Fruit fly (Drosophila melanogaster) whole organism, embryonic: ENCODE data around the gene I-2.

Experiments used
- Bgb ChIP-seq: fragments of 200-800 bp; sonication (Bioruptor generic); IDR thresholded peaks from 2 replicates; pipeline ENCODE4 v1.3.6; 2022; ENCODE audit warnings: missing biosample characterization, missing genetic modification characterization; ENCODE audit not compliant: partially characterized antibody
- CG11504 ChIP-seq: fragments of 200-800 bp; sonication (Bioruptor generic); optimal IDR thresholded peaks from 3 replicates; lab custom pipeline; 2019; ENCODE audit warnings: missing biosample characterization, mild to moderate bottlenecking, missing genetic modification characterization, moderate library complexity
- CG12659 ChIP-seq: fragments of 200-800 bp; sonication (Bioruptor generic); optimal IDR thresholded peaks from 3 replicates; lab custom pipeline; 2017; ENCODE audit warnings: mild to moderate bottlenecking, missing biosample characterization, missing genetic modification reagents, missing genetic modification characterization
- CG13287 ChIP-seq: fragments of 200-800 bp; sonication (Bioruptor generic); IDR thresholded peaks from 2 replicates; pipeline ENCODE4 v1.3.6; 2022; ENCODE audit warnings: missing biosample characterization, missing genetic modification characterization; ENCODE audit not compliant: partially characterized antibody
- CG13296 ChIP-seq: fragments of 200-800 bp; sonication (Bioruptor generic); optimal IDR thresholded peaks from 3 replicates; lab custom pipeline; 2018; ENCODE audit warnings: missing biosample characterization, mild to moderate bottlenecking, missing genetic modification characterization
- CG14860 ChIP-seq: fragments of 200-800 bp; sonication (Bioruptor generic); IDR thresholded peaks from 3 replicates; pipeline ENCODE4 v1.3.6; 2022; ENCODE audit warnings: missing biosample characterization, missing genetic modification characterization; ENCODE audit not compliant: partially characterized antibody
- CG1647 ChIP-seq: fragments of 200-800 bp; sonication (Bioruptor generic); optimal IDR thresholded peaks from 3 replicates; lab custom pipeline; 2016; ENCODE audit warnings: missing biosample characterization, missing genetic modification characterization
- CG16813 ChIP-seq: fragments of 200-800 bp; sonication (Bioruptor generic); IDR thresholded peaks from 3 replicates; pipeline ENCODE4 v1.3.6; 2022; ENCODE audit warnings: missing biosample characterization, missing genetic modification characterization; ENCODE audit not compliant: partially characterized antibody
- CG17328 ChIP-seq: fragments of 200-800 bp; sonication (Bioruptor generic); IDR thresholded peaks from 2 replicates; pipeline ENCODE4 v1.3.6; 2022; ENCODE audit warnings: missing biosample characterization, missing genetic modification characterization
- CG18262 ChIP-seq: fragments of 200-800 bp; optimal IDR thresholded peaks from 3 replicates; lab custom pipeline; 2019; ENCODE audit warnings: missing biosample characterization, mild to moderate bottlenecking, missing genetic modification characterization, moderate library complexity
- CG30020 ChIP-seq: fragments of 200-800 bp; optimal IDR thresholded peaks from 2 replicates; lab custom pipeline; 2019; ENCODE audit warnings: missing biosample characterization, mild to moderate bottlenecking, missing genetic modification characterization, moderate library complexity
- CG3163 ChIP-seq: fragments of 200-800 bp; sonication (Bioruptor generic); optimal IDR thresholded peaks from 3 replicates; lab custom pipeline; 2016; ENCODE audit warnings: missing biosample characterization, missing genetic modification characterization
- CG3407 ChIP-seq: fragments of 200-800 bp; sonication (Bioruptor generic); optimal IDR thresholded peaks from 2 replicates; lab custom pipeline; 2018; ENCODE audit warnings: missing biosample characterization, mild to moderate bottlenecking, missing genetic modification characterization
- CG3726 ChIP-seq: fragments of 200-800 bp; sonication (Bioruptor generic); IDR thresholded peaks from 3 replicates; pipeline ENCODE4, ENCODE4 v1.3.6; 2022; ENCODE audit warnings: missing biosample characterization, missing genetic modification characterization
- CG4404 ChIP-seq: fragments of 200-800 bp; sonication (Bioruptor generic); IDR thresholded peaks from 2 replicates; pipeline ENCODE4 v1.3.6; 2022; ENCODE audit warnings: missing biosample characterization, missing genetic modification characterization
- CG6791 ChIP-seq: fragments of 200-800 bp; sonication (Bioruptor generic); IDR thresholded peaks from 3 replicates; pipeline ENCODE4 v1.3.6; 2022; ENCODE audit warnings: missing biosample characterization, missing genetic modification characterization; ENCODE audit not compliant: partially characterized antibody
- CG9797 ChIP-seq: fragments of 200-800 bp; sonication (Bioruptor generic); optimal IDR thresholded peaks from 3 replicates; lab custom pipeline; 2018; ENCODE audit warnings: missing biosample characterization, mild to moderate bottlenecking, missing genetic modification characterization
- CHES-1-like ChIP-seq: fragments of 200-800 bp; sonication (Bioruptor generic); optimal IDR thresholded peaks from 2 replicates; lab custom pipeline; 2016; ENCODE audit warnings: missing biosample characterization, missing genetic modification characterization
- CoRest ChIP-seq: fragments of 200-800 bp; sonication (Bioruptor generic); optimal IDR thresholded peaks from 3 replicates; lab custom pipeline; 2018; ENCODE audit warnings: missing biosample characterization, mild to moderate bottlenecking, missing genetic modification characterization, moderate library complexity
- Dll ChIP-seq: fragments of 200-800 bp; sonication (Bioruptor generic); IDR thresholded peaks from 4 replicates; pipeline ENCODE4 v1.3.6; 2022; ENCODE audit warnings: missing biosample characterization, missing genetic modification characterization; ENCODE audit not compliant: partially characterized antibody
- Ets65A ChIP-seq: fragments of 200-800 bp; sonication (Bioruptor generic); peaks from one replicate; lab custom pipeline; 2016; ENCODE audit warnings: missing biosample characterization, missing genetic modification characterization
- H15 ChIP-seq: fragments of 200-800 bp; sonication (Bioruptor generic); IDR thresholded peaks from 3 replicates; pipeline ENCODE4 v1.3.6; 2022; ENCODE audit warnings: missing biosample characterization, missing genetic modification characterization
- H2.0 ChIP-seq: fragments of 200-800 bp; sonication (Bioruptor generic); IDR thresholded peaks from 2 replicates; pipeline ENCODE4 v1.3.6; 2022; ENCODE audit warnings: missing biosample characterization, missing genetic modification characterization
- HHEX ChIP-seq: fragments of 200-800 bp; sonication (Bioruptor generic); optimal IDR thresholded peaks from 3 replicates; lab custom pipeline; 2017; ENCODE audit warnings: missing biosample characterization, mild to moderate bottlenecking, missing genetic modification characterization, missing genetic modification reagents
- Jarid2 ChIP-seq: fragments of 200-800 bp; sonication (Bioruptor generic); optimal IDR thresholded peaks from 3 replicates; lab custom pipeline; 2017; ENCODE audit warnings: mild to moderate bottlenecking, missing biosample characterization, missing genetic modification reagents, missing genetic modification characterization
- Myb ChIP-seq: fragments of 200-800 bp; sonication (Bioruptor generic); optimal IDR thresholded peaks from 2 replicates; lab custom pipeline; 2016; ENCODE audit warnings: missing biosample characterization, missing genetic modification characterization
- Nf-YC ChIP-seq: fragments of 200-800 bp; optimal IDR thresholded peaks from 3 replicates; lab custom pipeline; 2019; ENCODE audit warnings: missing biosample characterization, mild to moderate bottlenecking, missing genetic modification characterization, moderate library complexity
- Spps ChIP-seq: fragments of 200-800 bp; sonication (Bioruptor generic); optimal IDR thresholded peaks from 2 replicates; lab custom pipeline; 2018; ENCODE audit warnings: missing biosample characterization, mild to moderate bottlenecking, missing genetic modification characterization
- Stat92E ChIP-seq, 3 experiments: fragments of >200 bp in 2 of 3; fragments of 200-800 bp in 1 of 3; sonication (Bioruptor generic) in 1 of 3; optimal IDR thresholded peaks; 2 replicates each; lab custom pipeline; 2017 to 2019; ENCODE audit warnings: missing biosample characterization in 3 of 3, missing genetic modification characterization in 3 of 3, mild to moderate bottlenecking in 1 of 3, moderate library complexity in 1 of 3
- ab ChIP-seq: fragments of 200-800 bp; sonication (Bioruptor generic); optimal IDR thresholded peaks from 2 replicates; lab custom pipeline; 2016; ENCODE audit warnings: missing biosample characterization, missing genetic modification characterization
- ap ChIP-seq: fragments of 200-800 bp; sonication (Bioruptor generic); IDR thresholded peaks from 2 replicates; pipeline ENCODE4 v1.3.6; 2022; ENCODE audit warnings: missing biosample characterization, missing genetic modification characterization
- ase ChIP-seq: fragments of 200-800 bp; sonication (Bioruptor generic); IDR thresholded peaks from 3 replicates; pipeline ENCODE4 v1.3.6; 2022; ENCODE audit warnings: missing biosample characterization, missing genetic modification characterization
- crc ChIP-seq: fragments of 200-800 bp; sonication (Bioruptor generic); optimal IDR thresholded peaks from 2 replicates; lab custom pipeline; 2016; ENCODE audit warnings: missing biosample characterization, missing genetic modification characterization
- ftz-f1 ChIP-seq: fragments of 200-800 bp; sonication (Bioruptor generic); optimal IDR thresholded peaks from 2 replicates; lab custom pipeline; 2016; ENCODE audit warnings: missing biosample characterization, missing genetic modification characterization
- gsb-n ChIP-seq: fragments of 200-800 bp; sonication (Bioruptor generic); optimal IDR thresholded peaks from 3 replicates; lab custom pipeline; 2018; ENCODE audit warnings: missing biosample characterization, mild to moderate bottlenecking, missing genetic modification characterization
- hkb ChIP-seq, 2 experiments: fragments of 200-800 bp in 1 of 2; fragments of >200 bp in 1 of 2; sonication (Bioruptor generic) in 1 of 2; IDR thresholded peaks in 1 of 2; optimal IDR thresholded peaks in 1 of 2; 2 replicates each; pipeline versions ENCODE4 v1.3.6 to Lab custom; 2017 to 2022; ENCODE audit warnings: missing biosample characterization in 1 of 2, missing genetic modification characterization in 1 of 2
- jing ChIP-seq: fragments of 200-800 bp; sonication (Bioruptor generic); optimal IDR thresholded peaks from 2 replicates; lab custom pipeline; 2018; ENCODE audit warnings: missing biosample characterization, mild to moderate bottlenecking, missing genetic modification characterization
- kah ChIP-seq: fragments of 200-800 bp; sonication (Bioruptor generic); optimal IDR thresholded peaks from 2 replicates; lab custom pipeline; 2018; ENCODE audit warnings: missing biosample characterization, mild to moderate bottlenecking, missing genetic modification characterization
- nom ChIP-seq: fragments of 200-800 bp; sonication (Bioruptor generic); optimal IDR thresholded peaks from 2 replicates; lab custom pipeline; 2017; ENCODE audit warnings: missing biosample characterization, missing genetic modification characterization, mild to moderate bottlenecking, moderate library complexity, missing genetic modification reagents
- org-1 ChIP-seq: fragments of 200-800 bp; sonication (Bioruptor generic); optimal IDR thresholded peaks from 2 replicates; lab custom pipeline; 2017; ENCODE audit warnings: missing biosample characterization, missing genetic modification characterization
- otp ChIP-seq: fragments of 200-800 bp; sonication (Bioruptor generic); IDR thresholded peaks from 3 replicates; pipeline ENCODE4, ENCODE4 v1.3.6; 2022; ENCODE audit warnings: missing biosample characterization, missing genetic modification characterization
- psq ChIP-seq: fragments of 200-800 bp; sonication (Bioruptor generic); optimal IDR thresholded peaks from 2 replicates; lab custom pipeline; 2017; ENCODE audit warnings: missing biosample characterization, missing genetic modification characterization
- schlank ChIP-seq: fragments of 200-800 bp; sonication (Bioruptor generic); optimal IDR thresholded peaks from 2 replicates; lab custom pipeline; 2018; ENCODE audit warnings: missing biosample characterization, mild to moderate bottlenecking, missing genetic modification characterization
- ssp ChIP-seq: fragments of 200-800 bp; sonication (Bioruptor generic); IDR thresholded peaks from 2 replicates; pipeline ENCODE4 v1.3.6; 2022; ENCODE audit warnings: missing biosample characterization, missing genetic modification characterization
- sug ChIP-seq: fragments of 200-800 bp; optimal IDR thresholded peaks from 2 replicates; lab custom pipeline; 2019; ENCODE audit warnings: missing biosample characterization, mild to moderate bottlenecking, missing genetic modification characterization, moderate library complexity
- tup ChIP-seq: fragments of 200-800 bp; sonication (Bioruptor generic); optimal IDR thresholded peaks from 2 replicates; lab custom pipeline; 2016; ENCODE audit warnings: missing biosample characterization, mild to moderate bottlenecking, missing genetic modification characterization, moderate library complexity
- tx ChIP-seq: fragments of 200-800 bp; sonication (Bioruptor generic); optimal IDR thresholded peaks from 2 replicates; lab custom pipeline; 2016; ENCODE audit warnings: missing biosample characterization, missing genetic modification characterization
- usp ChIP-seq: fragments of >200 bp; optimal IDR thresholded peaks from 2 replicates; lab custom pipeline; 2017; ENCODE audit warnings: missing biosample characterization, missing genetic modification characterization
- wdn ChIP-seq: fragments of 200-800 bp; sonication (Bioruptor generic); IDR thresholded peaks from 2 replicates; pipeline ENCODE4 v1.3.6; 2022; ENCODE audit warnings: missing biosample characterization, missing genetic modification characterization
- wek ChIP-seq: fragments of 200-800 bp; sonication (Bioruptor generic); optimal IDR thresholded peaks from 3 replicates; lab custom pipeline; 2018; ENCODE audit warnings: missing biosample characterization, mild to moderate bottlenecking, missing genetic modification characterization, moderate library complexity
- zfh1 ChIP-seq: fragments of 200-800 bp; sonication (Bioruptor generic); IDR thresholded peaks from 3 replicates; pipeline ENCODE4 v1.3.6; 2022; ENCODE audit warnings: missing biosample characterization, missing genetic modification characterization

Gene I-2

DNA sequence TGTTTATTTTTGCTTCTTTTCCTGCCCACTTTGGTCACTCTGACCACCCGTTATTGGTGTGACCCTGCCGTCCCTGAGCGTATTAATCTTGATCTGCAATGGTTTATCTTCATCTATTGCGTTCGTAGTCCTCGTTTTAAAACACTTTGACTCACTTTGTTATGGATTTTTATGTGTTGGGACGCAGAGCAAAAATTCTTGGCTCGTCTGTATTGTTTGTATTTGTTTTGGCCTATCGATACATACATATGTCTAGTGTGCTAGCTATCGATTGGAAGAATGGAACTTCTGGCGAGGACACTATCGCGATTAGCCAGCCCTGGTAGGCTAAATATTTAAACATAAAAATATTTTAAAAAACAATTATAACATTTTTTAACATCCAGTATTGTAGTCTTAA is 23.0 kb upstream of the I-2 start, which contains the start of gene CG10809 (continued):
- peak; percentile 39 for TF ChIP-seq CG13296
- peak; percentile 95 for TF ChIP-seq CG16813 (GFP tag; lab: Robert Waterston, UW)
- TF ChIP-seq Stat92E (GFP tag; optimal IDR thresholded peaks at IDR 0.05; lab: Kevin White, UChicago) = no peak
- TF ChIP-seq jing = no peak
- no peak for TF ChIP-seq Spps (tag; lab: Kevin White, UChicago)
- no peak for TF ChIP-seq tx (GFP tag; lab: Kevin White, UChicago)
- no peak for TF ChIP-seq ab
- TF ChIP-seq Nf-YC (tag; lab: Kevin White, UChicago) = peak; percentile 50
- no peak for TF ChIP-seq kah (GFP tag; lab: Kevin White, UChicago)
- no peak for TF ChIP-seq CG11504 (tag; lab: Kevin White, UChicago)
- TF ChIP-seq CG6791 (GFP tag; lab: Robert Waterston, UW) = peak; percentile 93
- no peak for TF ChIP-seq gsb-n
- no peak for TF ChIP-seq CG3407 (GFP tag; lab: Kevin White, UChicago)
- TF ChIP-seq CHES-1-like (GFP tag; lab: Kevin White, UChicago) = peak; percentile 69
- TF ChIP-seq tup (GFP tag; lab: Kevin White, UChicago) = no peak
- no peak for TF ChIP-seq HHEX
- TF ChIP-seq usp (GFP tag; lab: Kevin White, UChicago) = no peak
- peak; percentile 95 for TF ChIP-seq CG13287 (GFP tag; lab: Robert Waterston, UW)
- TF ChIP-seq Myb (GFP tag; lab: Kevin White, UChicago) = peak; percentile 49
- TF ChIP-seq H15 (GFP tag; lab: Robert Waterston, UW) = no peak
- TF ChIP-seq CG4404 = no peak
- TF ChIP-seq ssp (GFP tag; lab: Robert Waterston, UW) = no peak
- TF ChIP-seq wdn (GFP tag; lab: Robert Waterston, UW) = no peak
- TF ChIP-seq Ets65A (GFP tag; lab: Kevin White, UChicago) = peak; percentile 91
- TF ChIP-seq CG3163 (GFP tag; lab: Kevin White, UChicago) = no peak
- TF ChIP-seq nom (GFP tag; lab: Kevin White, UChicago) = no peak
- no peak for TF ChIP-seq ase
- no peak for TF ChIP-seq crc (GFP tag; lab: Kevin White, UChicago)
- peak; percentile 46 for TF ChIP-seq sug (tag; lab: Kevin White, UChicago)
- no peak for TF ChIP-seq schlank (tag; lab: Kevin White, UChicago)
- peak; percentile 88 for TF ChIP-seq CG14860 (GFP tag; lab: Robert Waterston, UW)
- no peak for TF ChIP-seq org-1 (GFP tag; lab: Kevin White, UChicago)
- TF ChIP-seq hkb (optimal IDR thresholded peaks at IDR 0.05; lab: Kevin White, UChicago) = no peak
- TF ChIP-seq hkb (GFP tag; IDR thresholded peaks at IDR 0.05; lab: Robert Waterston, UW) = no peak
- TF ChIP-seq ap (GFP tag; lab: Robert Waterston, UW) = no peak
- TF ChIP-seq CG30020 (tag; lab: Kevin White, UChicago) = peak; percentile 80
- TF ChIP-seq ftz-f1 (GFP tag; lab: Kevin White, UChicago) = no peak
- TF ChIP-seq psq (GFP tag; lab: Kevin White, UChicago) = no peak
- peak; percentile 85 for TF ChIP-seq CG12659
- TF ChIP-seq CG17328 (GFP tag; lab: Robert Waterston, UW) = no peak
- no peak; the same call in 2 of the 3 replicates for TF ChIP-seq zfh1 (GFP tag; lab: Robert Waterston, UW)
- TF ChIP-seq CoRest (tag; lab: Kevin White, UChicago) = peak; percentile 48
- peak; percentile 52 for TF ChIP-seq CG18262 (tag; lab: Kevin White, UChicago)
- TF ChIP-seq CG3726 (GFP tag; lab: Robert Waterston, UW) = no peak
- TF ChIP-seq H2.0 = no peak
- no peak for TF ChIP-seq otp
- no peak for TF ChIP-seq Jarid2 (GFP tag; lab: Kevin White, UChicago)
- TF ChIP-seq Bgb = peak; percentile 93
- no peak for TF ChIP-seq wek (GFP tag; lab: Kevin White, UChicago)
- peak; percentile 88 for TF ChIP-seq CG9797 (GFP tag; lab: Kevin White, UChicago)
- TF ChIP-seq CG1647 (GFP tag; lab: Kevin White, UChicago) = no peak
- peak; percentile 92 for TF ChIP-seq Dll (GFP tag; lab: Robert Waterston, UW)
